Worm (Caenorhabditis elegans): ENCODE measurements around the gene clec-258.

DNA sequence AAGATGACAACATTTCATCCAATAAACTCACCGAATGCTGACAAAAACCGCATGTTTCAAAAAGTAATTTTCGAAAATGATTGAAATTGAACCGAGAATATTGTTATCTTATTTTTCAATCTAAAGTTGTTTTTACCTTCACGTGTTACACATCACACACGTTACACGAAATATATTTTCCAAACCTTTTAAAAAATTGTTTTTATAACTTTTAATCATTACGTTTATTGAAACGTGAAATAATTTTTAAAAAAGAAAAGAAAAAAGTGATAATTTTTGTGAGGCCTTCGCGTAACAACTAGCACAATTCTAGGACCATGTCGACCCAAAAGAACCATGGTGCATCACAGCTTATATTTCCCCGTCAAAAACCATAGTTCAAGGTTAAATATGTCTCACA is 6.7 kb downstream of the clec-258 start, which contains the start of gene M162.7:
- TF ChIP-seq ztf-29 (GFP tag; IDR thresholded peaks at IDR 0.05) (no peak), cog-1 (tag; optimal IDR thresholded peaks at IDR 0.05) (no peak), klf-2 (GFP tag; conservative IDR thresholded peaks at IDR 0.05) (no peak)
